Fruit fly (Drosophila melanogaster) whole organism, embryonic: ENCODE data around the gene Spase25.

Experiments used
- Adf1 ChIP-seq: fragments of 200-800 bp; sonication (Bioruptor generic); IDR thresholded peaks from 2 replicates; pipeline ENCODE4 v1.3.6; 2022; ENCODE audit warnings: missing biosample characterization, missing genetic modification characterization
- Bteb2 ChIP-seq: fragments of 200-800 bp; sonication (Bioruptor generic); optimal IDR thresholded peaks from 2 replicates; lab custom pipeline; 2016; ENCODE audit warnings: missing biosample characterization, missing genetic modification characterization
- CG10267 ChIP-seq: fragments of 200-800 bp; sonication (Bioruptor generic); optimal IDR thresholded peaks from 2 replicates; lab custom pipeline; 2018; ENCODE audit warnings: missing biosample characterization, mild to moderate bottlenecking, missing genetic modification characterization, moderate library complexity
- CG10431 ChIP-seq: fragments of 200-800 bp; sonication (Bioruptor generic); optimal IDR thresholded peaks from 3 replicates; lab custom pipeline; 2018; ENCODE audit warnings: missing biosample characterization, mild to moderate bottlenecking, missing genetic modification characterization
- CG12104 ChIP-seq: fragments of 200-800 bp; sonication (Bioruptor generic); optimal IDR thresholded peaks from 3 replicates; lab custom pipeline; 2016; ENCODE audit warnings: missing biosample characterization, missing genetic modification characterization
- CG12942 ChIP-seq: fragments of 200-800 bp; sonication (Bioruptor generic); optimal IDR thresholded peaks from 3 replicates; lab custom pipeline; 2016; ENCODE audit warnings: missing biosample characterization, missing genetic modification characterization
- CG16813 ChIP-seq: fragments of 200-800 bp; sonication (Bioruptor generic); IDR thresholded peaks from 3 replicates; pipeline ENCODE4 v1.3.6; 2022; ENCODE audit warnings: missing biosample characterization, missing genetic modification characterization; ENCODE audit not compliant: partially characterized antibody
- CG18764 ChIP-seq: fragments of 200-800 bp; sonication (Bioruptor generic); optimal IDR thresholded peaks from 3 replicates; lab custom pipeline; 2016; ENCODE audit warnings: missing biosample characterization, missing genetic modification characterization
- CG2116 ChIP-seq: fragments of 200-800 bp; sonication (Bioruptor generic); optimal IDR thresholded peaks from 3 replicates; lab custom pipeline; 2018; ENCODE audit warnings: missing biosample characterization, mild to moderate bottlenecking, missing genetic modification characterization
- CG2129 ChIP-seq: fragments of 200-800 bp; sonication (Bioruptor generic); IDR thresholded peaks from 2 replicates; pipeline ENCODE4 v1.3.6; 2022; ENCODE audit warnings: missing biosample characterization, missing genetic modification characterization; ENCODE audit not compliant: partially characterized antibody
- CG2199 ChIP-seq: fragments of 200-800 bp; sonication (Bioruptor generic); IDR thresholded peaks from 3 replicates; pipeline ENCODE4 v1.3.6; 2022; ENCODE audit warnings: missing biosample characterization, missing genetic modification characterization
- CG30403 ChIP-seq: fragments of 200-800 bp; sonication (Bioruptor generic); optimal IDR thresholded peaks from 3 replicates; lab custom pipeline; 2016; ENCODE audit warnings: missing biosample characterization, missing genetic modification characterization
- CG3407 ChIP-seq: fragments of 200-800 bp; sonication (Bioruptor generic); optimal IDR thresholded peaks from 2 replicates; lab custom pipeline; 2018; ENCODE audit warnings: missing biosample characterization, mild to moderate bottlenecking, missing genetic modification characterization
- CG3726 ChIP-seq: fragments of 200-800 bp; sonication (Bioruptor generic); IDR thresholded peaks from 3 replicates; pipeline ENCODE4, ENCODE4 v1.3.6; 2022; ENCODE audit warnings: missing biosample characterization, missing genetic modification characterization
- CG4820 ChIP-seq: fragments of 200-800 bp; sonication (Bioruptor generic); optimal IDR thresholded peaks from 3 replicates; lab custom pipeline; 2016; ENCODE audit warnings: missing biosample characterization, missing genetic modification characterization
- CG6813 ChIP-seq: fragments of 200-800 bp; sonication (Bioruptor generic); optimal IDR thresholded peaks from 2 replicates; lab custom pipeline; 2017; ENCODE audit warnings: missing biosample characterization, missing genetic modification characterization, mild to moderate bottlenecking, moderate library complexity, missing genetic modification reagents
- CG6854 ChIP-seq: fragments of 200-800 bp; sonication (Bioruptor generic); optimal IDR thresholded peaks from 3 replicates; lab custom pipeline; 2017; ENCODE audit warnings: missing biosample characterization, mild to moderate bottlenecking, missing genetic modification characterization
- CG7357 ChIP-seq: fragments of 200-800 bp; sonication (Bioruptor generic); IDR thresholded peaks from 3 replicates; pipeline ENCODE4 v1.3.6; 2022; ENCODE audit warnings: missing biosample characterization, missing genetic modification characterization
- CG7987 ChIP-seq: fragments of 200-800 bp; sonication (Bioruptor generic); optimal IDR thresholded peaks from 2 replicates; lab custom pipeline; 2018; ENCODE audit warnings: missing biosample characterization, mild to moderate bottlenecking, missing genetic modification characterization, moderate library complexity
- CG8478 ChIP-seq: fragments of >200 bp; optimal IDR thresholded peaks from 2 replicates; lab custom pipeline; 2018
- CG9932 ChIP-seq: fragments of 200-800 bp; sonication (Bioruptor generic); IDR thresholded peaks from 2 replicates; pipeline ENCODE4 v1.3.6; 2022; ENCODE audit warnings: missing biosample characterization, missing genetic modification characterization
- Fer2 ChIP-seq: fragments of 200-800 bp; sonication (Bioruptor generic); optimal IDR thresholded peaks from 2 replicates; lab custom pipeline; 2018; ENCODE audit warnings: missing biosample characterization, mild to moderate bottlenecking, missing genetic modification characterization, moderate library complexity
- Gug ChIP-seq: fragments of 200-800 bp; sonication (Bioruptor generic); IDR thresholded peaks from 4 replicates; pipeline ENCODE4 v1.3.6; 2022; ENCODE audit warnings: missing biosample characterization, missing genetic modification characterization
- HmgD ChIP-seq: fragments of 200-800 bp; sonication (Bioruptor generic); optimal IDR thresholded peaks from 3 replicates; lab custom pipeline; 2016; ENCODE audit warnings: missing biosample characterization, missing genetic modification characterization
- Mad ChIP-seq: fragments of 200-800 bp; sonication (Bioruptor generic); optimal IDR thresholded peaks from 2 replicates; lab custom pipeline; 2016; ENCODE audit warnings: missing biosample characterization, missing genetic modification characterization
- NC2α ChIP-seq: fragments of 200-800 bp; sonication (Bioruptor generic); optimal IDR thresholded peaks from 2 replicates; lab custom pipeline; 2016; ENCODE audit warnings: missing biosample characterization, missing genetic modification characterization
- Rfx ChIP-seq: fragments of 200-800 bp; sonication (Bioruptor generic); IDR thresholded peaks from 2 replicates; pipeline ENCODE4 v1.3.6; 2022; ENCODE audit warnings: missing biosample characterization, missing genetic modification characterization
- Sin3A ChIP-seq: fragments of >200 bp; optimal IDR thresholded peaks from 2 replicates; lab custom pipeline; 2018
- Sox102F ChIP-seq: fragments of 200-800 bp; sonication (Bioruptor generic); optimal IDR thresholded peaks from 2 replicates; lab custom pipeline; 2018; ENCODE audit warnings: missing biosample characterization, mild to moderate bottlenecking, missing genetic modification characterization, moderate library complexity
- TFAM ChIP-seq: fragments of 200-800 bp; sonication (Bioruptor generic); optimal IDR thresholded peaks from 2 replicates; lab custom pipeline; 2017; ENCODE audit warnings: missing biosample characterization, missing genetic modification characterization, inconsistent platforms
- ara ChIP-seq: fragments of 200-800 bp; sonication (Bioruptor generic); IDR thresholded peaks from 2 replicates; pipeline ENCODE4 v1.3.6; 2022; ENCODE audit warnings: missing biosample characterization, missing genetic modification characterization
- bbx ChIP-seq: fragments of 200-800 bp; sonication (Bioruptor generic); IDR thresholded peaks from 2 replicates; pipeline ENCODE4 v1.3.6; 2022; ENCODE audit warnings: missing biosample characterization, missing genetic modification characterization; ENCODE audit not compliant: partially characterized antibody
- bsh ChIP-seq, 2 experiments: fragments of 200-800 bp; sonication (Bioruptor generic); optimal IDR thresholded peaks; 2 replicates each; lab custom pipeline; 2017 to 2018; ENCODE audit warnings: mild to moderate bottlenecking in 2 of 2, missing biosample characterization in 2 of 2, missing genetic modification characterization in 2 of 2, moderate library complexity in 1 of 2
- chinmo ChIP-seq: fragments of 200-800 bp; sonication (Bioruptor generic); IDR thresholded peaks from 4 replicates; pipeline ENCODE4 v1.3.6; 2022; ENCODE audit warnings: missing biosample characterization, missing genetic modification characterization; ENCODE audit not compliant: partially characterized antibody
- croc ChIP-seq: fragments of 200-800 bp; sonication (Bioruptor generic); conservative IDR thresholded peaks from 3 replicates; pipeline ENCODE4 v1.3.6; 2022; ENCODE audit warnings: missing biosample characterization, missing genetic modification characterization
- crp ChIP-seq, 2 experiments: fragments of 200-800 bp; sonication (Bioruptor generic); optimal IDR thresholded peaks; 2 replicates in 1 of 2; 3 replicates in 1 of 2; lab custom pipeline; 2017; ENCODE audit warnings: missing biosample characterization in 2 of 2, missing genetic modification characterization in 2 of 2, mild to moderate bottlenecking in 1 of 2, moderate library complexity in 1 of 2
- eve ChIP-seq, 2 experiments: fragments of >200 bp; optimal IDR thresholded peaks; 2 replicates each; lab custom pipeline; 2017; ENCODE audit warnings: missing biosample characterization in 2 of 2, missing genetic modification characterization in 2 of 2
- gcm ChIP-seq: fragments of 200-800 bp; sonication (Bioruptor generic); optimal IDR thresholded peaks from 2 replicates; lab custom pipeline; 2019; ENCODE audit warnings: missing biosample characterization, mild to moderate bottlenecking, missing genetic modification characterization, moderate library complexity
- jing ChIP-seq: fragments of 200-800 bp; sonication (Bioruptor generic); optimal IDR thresholded peaks from 2 replicates; lab custom pipeline; 2018; ENCODE audit warnings: missing biosample characterization, mild to moderate bottlenecking, missing genetic modification characterization
- kah ChIP-seq: fragments of 200-800 bp; sonication (Bioruptor generic); optimal IDR thresholded peaks from 2 replicates; lab custom pipeline; 2018; ENCODE audit warnings: missing biosample characterization, mild to moderate bottlenecking, missing genetic modification characterization
- kay ChIP-seq: fragments of 200-800 bp; sonication (Bioruptor generic); optimal IDR thresholded peaks from 2 replicates; lab custom pipeline; 2016; ENCODE audit warnings: missing biosample characterization, missing genetic modification characterization
- nerfin-1 ChIP-seq: fragments of 200-800 bp; sonication (Bioruptor generic); optimal IDR thresholded peaks from 3 replicates; lab custom pipeline; 2019; ENCODE audit warnings: missing biosample characterization, mild to moderate bottlenecking, missing genetic modification characterization, moderate library complexity
- pnt ChIP-seq: fragments of 200-800 bp; sonication (Bioruptor generic); optimal IDR thresholded peaks from 3 replicates; lab custom pipeline; 2016; ENCODE audit warnings: missing biosample characterization, missing genetic modification characterization
- pros ChIP-seq: fragments of 200-800 bp; sonication (Bioruptor generic); optimal IDR thresholded peaks from 3 replicates; lab custom pipeline; 2019; ENCODE audit warnings: missing biosample characterization, mild to moderate bottlenecking, missing genetic modification characterization, moderate library complexity
- ro ChIP-seq: fragments of 200-800 bp; sonication (Bioruptor generic); IDR thresholded peaks from 2 replicates; pipeline ENCODE4 v1.3.6; 2022; ENCODE audit warnings: missing biosample characterization, missing genetic modification characterization
- sna ChIP-seq: fragments of 200-800 bp; sonication (Bioruptor generic); IDR thresholded peaks from 2 replicates; pipeline ENCODE4 v1.3.6; 2022; ENCODE audit warnings: missing biosample characterization, missing genetic modification characterization; ENCODE audit not compliant: partially characterized antibody
- trh ChIP-seq: fragments of 200-800 bp; sonication (Bioruptor generic); optimal IDR thresholded peaks from 2 replicates; lab custom pipeline; 2016; ENCODE audit warnings: missing biosample characterization, missing genetic modification characterization
- vfl ChIP-seq: fragments of 200-800 bp; sonication (Bioruptor generic); optimal IDR thresholded peaks from 2 replicates; lab custom pipeline; 2016; ENCODE audit warnings: missing biosample characterization, missing genetic modification characterization
- vvl ChIP-seq: fragments of 200-800 bp; sonication (Bioruptor generic); IDR thresholded peaks from 2 replicates; pipeline ENCODE4 v1.3.6; 2022; ENCODE audit warnings: missing biosample characterization, missing genetic modification characterization
- zfh2 ChIP-seq: fragments of 200-800 bp; sonication (Bioruptor generic); optimal IDR thresholded peaks from 2 replicates; lab custom pipeline; 2016; ENCODE audit warnings: missing biosample characterization, missing genetic modification characterization

The Spase25 gene

dm6 chrX:11452846-11453391 lies 32.1 kb upstream of the Spase25 start (continued):
- TF ChIP-seq CG12104 (GFP tag; lab: Kevin White, UChicago) (peak; percentile 20), crp (GFP tag; optimal IDR thresholded peaks at IDR 0.05; lab: Kevin White, UChicago) (peak in 1 of 2 experiments; percentile 46), CG9932 (GFP tag; lab: Robert Waterston, UW) (peak; percentile 66), CG4820 (GFP tag; lab: Kevin White, UChicago) (peak; percentile 47), pros (GFP tag; lab: Kevin White, UChicago) (no peak), chinmo (GFP tag; lab: Robert Waterston, UW) (no peak), CG2129 (no peak), vfl (GFP tag; lab: Kevin White, UChicago) (peak; percentile 57), Sox102F (GFP tag; lab: Kevin White, UChicago) (peak; percentile 82), Sin3A (no peak), CG8478 (lab: Kevin White, UChicago) (no peak), CG30403 (peak; percentile 74), CG16813 (no peak), Mad (GFP tag; lab: Kevin White, UChicago) (peak; percentile 65), Bteb2 (GFP tag; lab: Kevin White, UChicago) (peak; percentile 49), eve (GFP tag; optimal IDR thresholded peaks at IDR 0.05; lab: Kevin White, UChicago) (no peak), jing (GFP tag; lab: Kevin White, UChicago) (peak; percentile 50), pnt (GFP tag; lab: Kevin White, UChicago) (peak; percentile 79), sna (GFP tag; lab: Robert Waterston, UW) (no peak), kah (GFP tag; lab: Kevin White, UChicago) (peak; percentile 56), HmgD (GFP tag; lab: Kevin White, UChicago) (no peak), Adf1 (GFP tag; lab: Robert Waterston, UW) (peak; percentile 52), TFAM (no peak), CG3726 (GFP tag; lab: Robert Waterston, UW) (peak; percentile 73; the same call in 2 of the 3 replicates), CG6813 (GFP tag; lab: Kevin White, UChicago) (peak; percentile 73), CG10267 (tag; lab: Kevin White, UChicago) (peak; percentile 62), CG12942 (peak; percentile 49), bbx (GFP tag; lab: Robert Waterston, UW) (0 out of 2 replicates have a peak, but pooled peaks have one; percentile 37), CG2199 (GFP tag; lab: Robert Waterston, UW) (peak; percentile 77), CG3407 (peak; percentile 42), vvl (GFP tag; lab: Robert Waterston, UW) (peak; percentile 95), CG2116 (GFP tag; lab: Kevin White, UChicago) (no peak), zfh2 (peak; percentile 37), CG18764 (peak; percentile 43), gcm (GFP tag; lab: Kevin White, UChicago) (peak; percentile 59), CG7357 (GFP tag; lab: Robert Waterston, UW) (peak; percentile 52; the same call in 1 of the 3 replicates), trh (GFP tag; lab: Kevin White, UChicago) (peak; percentile 35), bsh (GFP tag; optimal IDR thresholded peaks at IDR 0.05; lab: Kevin White, UChicago) (peak; percentile 68 to 76), CG10431 (no peak), croc (GFP tag; lab: Robert Waterston, UW) (peak; percentile 70), NC2α (GFP tag; lab: Kevin White, UChicago) (peak; percentile 17), kay (GFP tag; lab: Kevin White, UChicago) (peak; percentile 66), nerfin-1 (tag; lab: Kevin White, UChicago) (peak; percentile 37), Gug (peak; percentile 80), CG7987 (peak; percentile 49), Rfx (GFP tag; lab: Robert Waterston, UW) (peak; percentile 84), CG6854 (peak; percentile 37), Fer2 (no peak), ara (peak; percentile 87), ro (GFP tag; lab: Robert Waterston, UW) (peak; percentile 50; the same call in 1 of the 2 replicates)
